Worm (Caenorhabditis elegans): Measurements from ENCODE around the gene sdz-38.
A peak's percentile ranks its signal among the peaks of the same experiment; 100 is the strongest.

Gene sdz-38

DNA sequence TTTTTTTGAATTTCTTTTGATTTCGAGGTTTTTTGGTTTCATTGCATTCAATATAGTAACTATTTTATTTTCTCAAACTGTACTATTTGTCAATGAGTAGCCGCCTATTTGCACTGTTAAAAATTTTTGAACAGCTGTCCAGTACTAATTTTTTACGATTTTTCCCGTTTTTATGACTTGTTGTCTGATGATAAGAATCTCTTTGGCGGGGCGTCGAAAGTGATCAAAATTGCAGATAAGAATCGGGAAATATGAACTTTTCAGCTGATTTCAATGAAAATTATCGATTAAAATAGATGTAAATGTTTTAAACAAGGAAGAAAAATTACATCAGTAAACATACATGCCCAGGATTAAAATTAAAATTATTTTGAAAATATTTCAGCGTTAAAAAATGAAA lies 7.5 kb downstream of the sdz-38 start:
- TF ChIP-seq zag-1 (tag; optimal IDR thresholded peaks at IDR 0.05) (no peak), mdl-1 (tag; optimal IDR thresholded peaks at IDR 0.05) (no peak), nhr-25 (tag; optimal IDR thresholded peaks at IDR 0.05) (peak; percentile 32), skn-1 (tag; optimal IDR thresholded peaks at IDR 0.05) (no peak), elt-3 (tag; optimal IDR thresholded peaks at IDR 0.05) (no peak), gmeb-1 (tag; optimal IDR thresholded peaks at IDR 0.05) (peak; percentile 9), fos-1 (tag; optimal IDR thresholded peaks at IDR 0.05) (peak; percentile 81), nhr-23 (tag; optimal IDR thresholded peaks at IDR 0.05) (no peak), peb-1 (tag; optimal IDR thresholded peaks at IDR 0.05) (no peak), sma-3 (GFP tag; optimal IDR thresholded peaks at IDR 0.05) (no peak), F13H6.1 (tag; optimal IDR thresholded peaks at IDR 0.05) (no peak), nhr-12 (tag; optimal IDR thresholded peaks at IDR 0.05) (no peak), lin-39 (tag; optimal IDR thresholded peaks at IDR 0.05) (no peak), nhr-129 (tag; optimal IDR thresholded peaks at IDR 0.05) (no peak), nhr-77 (tag; optimal IDR thresholded peaks at IDR 0.05) (no peak), dmd-4 (tag; optimal IDR thresholded peaks at IDR 0.05) (no peak), ceh-82 (tag; optimal IDR thresholded peaks at IDR 0.05) (no peak), sma-9 (GFP tag; optimal IDR thresholded peaks at IDR 0.05) (peak; percentile 83), sma-9 (tag; optimal IDR thresholded peaks at IDR 0.05) (no peak), ceh-16 (tag; optimal IDR thresholded peaks at IDR 0.05) (no peak), blmp-1 (tag; optimal IDR thresholded peaks at IDR 0.05; ENCODE audit: insufficient read depth) (no peak), Y55F3AM.14 (GFP tag; optimal IDR thresholded peaks at IDR 0.05) (no peak), nhr-21 (tag; optimal IDR thresholded peaks at IDR 0.05) (no peak), lin-13 (GFP tag; optimal IDR thresholded peaks at IDR 0.05) (no peak), sem-4 (tag; optimal IDR thresholded peaks at IDR 0.05) (no peak), mbf-1 (tag; optimal IDR thresholded peaks at IDR 0.05) (no peak), nhr-237 (tag; optimal IDR thresholded peaks at IDR 0.05) (no peak), nhr-6 (tag; optimal IDR thresholded peaks at IDR 0.05) (no peak), ztf-1 (GFP tag; conservative IDR thresholded peaks at IDR 0.05) (no peak), elt-1 (tag; optimal IDR thresholded peaks at IDR 0.05) (no peak), C34F6.9 (tag; optimal IDR thresholded peaks at IDR 0.05) (no peak), lin-11 (tag; optimal IDR thresholded peaks at IDR 0.05) (no peak), crh-2 (tag; optimal IDR thresholded peaks at IDR 0.05) (peak; percentile 46), unc-39 (tag; optimal IDR thresholded peaks at IDR 0.05) (no peak), unc-55 (GFP tag; optimal IDR thresholded peaks at IDR 0.05) (no peak)

- TF ChIP-seq sma-9 (GFP tag; optimal IDR thresholded peaks at IDR 0.05) (no peak), sma-9 (tag; optimal IDR thresholded peaks at IDR 0.05) (no peak), nhr-6 (tag; optimal IDR thresholded peaks at IDR 0.05) (no peak), nhr-21 (tag; optimal IDR thresholded peaks at IDR 0.05) (no peak), F13H6.1 (tag; optimal IDR thresholded peaks at IDR 0.05) (no peak), mab-5 (tag; optimal IDR thresholded peaks at IDR 0.05) (no peak), unc-39 (tag; optimal IDR thresholded peaks at IDR 0.05) (no peak), nhr-25 (tag; optimal IDR thresholded peaks at IDR 0.05) (no peak), snpc-4 (tag; optimal IDR thresholded peaks at IDR 0.05) (no peak), nhr-11 (tag; optimal IDR thresholded peaks at IDR 0.05) (no peak), crh-2 (tag; optimal IDR thresholded peaks at IDR 0.05) (no peak), Y55F3AM.14 (GFP tag; optimal IDR thresholded peaks at IDR 0.05) (no peak), mbf-1 (tag; optimal IDR thresholded peaks at IDR 0.05) (no peak), unc-62 (GFP tag; optimal IDR thresholded peaks at IDR 0.05) (no peak), ceh-16 (tag; optimal IDR thresholded peaks at IDR 0.05) (no peak), ceh-82 (tag; optimal IDR thresholded peaks at IDR 0.05) (no peak)
These were observed 11.1 kb downstream of the sdz-38 start, which contains the start of gene R53.5 for ce11 chrII:9970438-9971092. TSS of gene R53.5 (minus strand) at chrII:9970488.

ce11 chrII:9967999-9968706 lies 13.5 kb downstream of the sdz-38 start, which contains the start of the genes R53.4 and psf-1:
TSS of gene R53.4 (minus strand) at chrII:9968049.
TSS of gene psf-1 (plus strand) at chrII:9968673.
- no peak for TF ChIP-seq R02D3.7 (tag; optimal IDR thresholded peaks at IDR 0.05)
- no peak for TF ChIP-seq ztf-11 (tag; optimal IDR thresholded peaks at IDR 0.05)
- TF ChIP-seq blmp-1 (tag; optimal IDR thresholded peaks at IDR 0.05; ENCODE audit: insufficient read depth): peak; percentile 13
- TF ChIP-seq sma-9 (GFP tag; optimal IDR thresholded peaks at IDR 0.05): peak; percentile 68
- TF ChIP-seq sma-9 (tag; optimal IDR thresholded peaks at IDR 0.05): no peak
- TF ChIP-seq dmd-4 (tag; optimal IDR thresholded peaks at IDR 0.05): no peak
- peak; percentile 41 for TF ChIP-seq sma-3 (GFP tag; optimal IDR thresholded peaks at IDR 0.05)
- TF ChIP-seq lin-13 (GFP tag; optimal IDR thresholded peaks at IDR 0.05): peak; percentile 22
- TF ChIP-seq lsy-2 (tag; optimal IDR thresholded peaks at IDR 0.05): peak; percentile 47 to 87
- TF ChIP-seq lin-11 (tag; optimal IDR thresholded peaks at IDR 0.05): peak; percentile 54
- TF ChIP-seq crh-2 (tag; optimal IDR thresholded peaks at IDR 0.05): peak; percentile 69
- TF ChIP-seq C34F6.9 (tag; optimal IDR thresholded peaks at IDR 0.05): peak; percentile 82
- no peak for TF ChIP-seq nhr-6 (tag; optimal IDR thresholded peaks at IDR 0.05)
- TF ChIP-seq gmeb-1 (tag; optimal IDR thresholded peaks at IDR 0.05): peak; percentile 70
- TF ChIP-seq nhr-129 (tag; optimal IDR thresholded peaks at IDR 0.05): peak; percentile 39
- TF ChIP-seq unc-55 (GFP tag; optimal IDR thresholded peaks at IDR 0.05): peak; percentile 88
- TF ChIP-seq nhr-77 (tag; optimal IDR thresholded peaks at IDR 0.05): no peak
- peak; percentile 31 for TF ChIP-seq F13H6.1 (tag; optimal IDR thresholded peaks at IDR 0.05)
- peak; percentile 34 for TF ChIP-seq nhr-21 (tag; optimal IDR thresholded peaks at IDR 0.05)
- TF ChIP-seq ceh-82 (tag; optimal IDR thresholded peaks at IDR 0.05): no peak

All from whole organism, L2 larva.